Fruit fly (Drosophila melanogaster): ENCODE data around the gene nAChRbeta1.

DNA sequence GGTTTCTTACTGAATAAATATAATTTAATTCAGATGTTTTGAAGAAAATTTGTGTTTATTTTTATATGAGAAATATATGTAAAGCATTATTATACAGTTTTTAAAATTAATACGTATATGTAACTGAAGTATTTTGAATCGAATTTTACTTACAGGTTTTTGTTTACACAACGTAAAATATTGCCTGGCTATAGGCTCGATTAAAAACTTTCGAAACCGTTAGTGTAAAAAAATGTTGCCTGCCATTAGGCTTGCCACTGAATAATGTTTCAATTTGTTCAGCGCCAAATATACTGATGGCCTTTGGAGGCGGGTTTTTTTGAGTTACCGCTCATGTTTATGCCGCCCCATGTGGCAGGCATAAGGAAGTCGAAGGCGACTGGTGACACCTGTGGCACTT, 2.6 kb upstream of the nAChRbeta1 start:
- TF ChIP-seq ttk (optimal IDR thresholded peaks at IDR 0.05) (no peak), insv (optimal IDR thresholded peaks at IDR 0.05) (no peak), psq (optimal IDR thresholded peaks at IDR 0.05) (no peak), h (optimal IDR thresholded peaks at IDR 0.05) (no peak)

Measured in Kc167 (cell line).